Worm (Caenorhabditis elegans): Measurements from ENCODE around the gene F28B1.2.

DNA sequence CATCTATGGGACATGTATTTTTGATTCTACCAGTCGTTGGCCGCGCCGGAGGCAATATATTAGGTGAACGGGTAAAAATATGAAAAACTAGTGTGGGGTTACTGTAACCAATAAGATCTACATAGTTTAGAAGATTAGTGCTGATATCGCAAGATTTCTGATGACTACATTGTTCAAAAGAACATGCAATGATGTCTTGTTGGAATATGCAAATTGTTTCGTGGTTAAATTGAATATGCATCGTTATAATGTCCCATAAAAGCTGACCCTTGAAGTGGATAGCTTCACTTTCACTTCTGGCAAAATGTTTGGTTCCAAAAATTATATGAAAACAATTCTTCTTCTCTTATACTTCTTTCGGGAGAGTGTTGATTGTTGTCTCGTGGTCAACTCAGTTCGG, at the start of gene F28B1.2:
- TF ChIP-seq dao-5 (tag; optimal IDR thresholded peaks at IDR 0.05), result no peak
- no peak for TF ChIP-seq him-1 (tag; optimal IDR thresholded peaks at IDR 0.05)
- no peak for TF ChIP-seq W03F9.2 (tag; optimal IDR thresholded peaks at IDR 0.05)
